Fruit fly (Drosophila melanogaster): ENCODE results near the gene Task6.

DNA sequence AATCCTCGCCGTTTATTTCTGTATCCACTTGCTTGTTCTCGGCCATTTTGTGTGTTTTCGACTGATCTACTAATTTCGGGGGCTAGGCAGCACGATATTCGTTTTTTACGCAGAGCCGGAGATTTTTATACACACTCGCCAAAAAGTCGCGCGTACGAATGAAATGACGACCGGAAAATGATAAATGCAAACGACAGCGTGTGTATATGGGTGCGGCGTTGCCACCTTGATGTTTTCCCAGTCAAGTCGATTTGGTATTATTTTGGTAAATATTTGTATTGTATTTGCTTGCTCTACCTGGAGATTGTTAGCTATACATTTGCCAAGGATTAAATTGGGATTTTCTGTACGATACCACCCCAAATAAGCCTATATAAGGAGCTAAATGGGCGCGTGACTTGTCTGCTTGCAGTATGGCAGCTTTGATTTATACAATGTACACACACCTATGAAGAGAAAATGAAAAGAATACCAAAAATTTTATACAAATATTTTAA, 28.4 kb downstream of the Task6 start, which contains the start of gene sqd:
- peak; percentile 36 for TF ChIP-seq CG15710 (tag; optimal IDR thresholded peaks at IDR 0.05)
- TF ChIP-seq Ets98B (GFP tag; IDR thresholded peaks at IDR 0.05): peak; percentile 35; the same call in 1 of the 2 replicates
- peak; percentile 11 for TF ChIP-seq CG17806 (tag; optimal IDR thresholded peaks at IDR 0.05)
- peak; percentile 44 for TF ChIP-seq Pif1B (GFP tag; optimal IDR thresholded peaks at IDR 0.05)
- no peak for TF ChIP-seq CG32121 (GFP tag; IDR thresholded peaks at IDR 0.05)
- no peak for TF ChIP-seq D1 (tag; optimal IDR thresholded peaks at IDR 0.05)
- no peak for TF ChIP-seq CG10348 (GFP tag; IDR thresholded peaks at IDR 0.05)
- TF ChIP-seq Snoo (tag; optimal IDR thresholded peaks at IDR 0.05): peak; percentile 68

All from whole organism, pupa.